Fruit fly (Drosophila melanogaster) whole organism, adult: Measurements from ENCODE around the gene CG15439.

Source experiments
- CG1620 ChIP-seq: fragments of 200-800 bp; sonication (Bioruptor generic); optimal IDR thresholded peaks from 2 replicates; lab custom pipeline; 2016; ENCODE audit warnings: missing biosample characterization, missing genetic modification characterization
- bab1 ChIP-seq: fragments of 200-800 bp; sonication (Bioruptor generic); optimal IDR thresholded peaks from 3 replicates; lab custom pipeline; 2019; ENCODE audit warnings: missing biosample characterization, mild to moderate bottlenecking, missing genetic modification characterization, moderate library complexity
- pad ChIP-seq: fragments of 200-800 bp; sonication (Bioruptor generic); optimal IDR thresholded peaks from 3 replicates; lab custom pipeline; 2017; ENCODE audit warnings: missing biosample characterization, missing genetic modification characterization, mild to moderate bottlenecking, moderate library complexity, missing genetic modification reagents

DNA sequence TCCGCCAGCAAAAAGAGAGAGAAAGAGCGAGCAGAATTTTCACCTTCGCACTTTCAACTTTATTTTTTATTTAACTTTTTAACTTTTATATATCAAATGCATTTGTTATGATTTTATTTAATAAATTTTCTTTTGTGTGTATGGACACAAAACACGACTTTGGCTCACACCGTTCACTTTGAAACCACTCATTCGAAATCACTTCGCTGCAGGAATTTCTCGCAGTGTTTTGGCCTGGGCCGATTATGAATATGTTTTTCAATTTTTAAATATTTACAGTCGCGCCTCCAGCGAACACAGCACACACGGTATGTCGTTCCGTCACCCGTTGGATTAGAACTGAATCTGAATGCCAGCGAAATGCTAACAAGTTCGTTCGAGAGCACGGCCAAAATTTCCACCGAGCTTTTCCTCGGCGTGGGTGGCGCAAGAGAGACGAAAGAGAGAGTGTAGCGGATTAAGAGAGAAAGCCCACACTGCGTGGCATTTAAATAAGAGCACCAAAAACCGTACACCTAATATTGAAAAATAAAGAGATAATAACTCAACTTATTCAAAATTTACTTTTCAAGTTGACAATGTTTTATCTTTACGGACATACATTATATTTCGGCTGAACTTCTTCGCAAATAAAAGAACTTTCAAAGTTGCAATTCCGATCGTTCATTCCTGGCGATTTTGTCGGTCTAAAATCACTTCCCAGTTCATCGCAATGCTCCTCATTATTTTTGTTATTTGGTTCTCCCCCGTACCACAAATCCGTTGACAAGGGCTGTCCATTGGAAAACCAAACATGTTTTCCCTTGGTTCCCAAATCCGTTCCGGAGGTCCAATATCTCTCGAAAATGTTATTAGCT lies 11.7 kb downstream of the CG15439 start, which contains the start of gene CG15431:
- no peak for TF ChIP-seq pad (GFP tag; lab: Kevin White, UChicago)
- TF ChIP-seq CG1620 (GFP tag; lab: Kevin White, UChicago): no peak
- TF ChIP-seq bab1 (GFP tag; lab: Kevin White, UChicago): no peak
